Worm (Caenorhabditis elegans) whole organism, late embryonic: ENCODE data around the gene fbxa-27.
"Not testable (repeated sequence)": the region's sequence is repeated elsewhere in the genome, so short reads cannot be mapped to it uniquely, and the experiment has no call there.

Experiments used
- C38D4.7 ChIP-seq: fragments of 200-800 bp; sonication (Bioruptor generic); optimal IDR thresholded peaks from 2 replicates; lab custom pipeline; 2018; ENCODE audit warnings: mild to moderate bottlenecking, missing genetic modification characterization, moderate library complexity, missing compliant biosample characterization
- F13H6.1 ChIP-seq: sonication (generic microtip); optimal IDR thresholded peaks from 2 replicates; lab custom pipeline; 2016; ENCODE audit warnings: missing genetic modification characterization, missing compliant biosample characterization
- T23F11.4 ChIP-seq: fragments of 200-800 bp; sonication (Bioruptor generic); optimal IDR thresholded peaks from 2 replicates; lab custom pipeline; 2018; ENCODE audit warnings: mild to moderate bottlenecking, missing genetic modification characterization, missing compliant biosample characterization
- Y22D7AL.16 ChIP-seq: sonication (generic microtip); optimal IDR thresholded peaks from 2 replicates; lab custom pipeline; 2016; ENCODE audit warnings: missing genetic modification characterization, missing compliant biosample characterization
- ahr-1 ChIP-seq: sonication (generic microtip); optimal IDR thresholded peaks from 2 replicates; lab custom pipeline; 2016; ENCODE audit warnings: missing genetic modification characterization, missing compliant biosample characterization
- ceh-14 ChIP-seq: sonication (generic microtip); optimal IDR thresholded peaks from 2 replicates; lab custom pipeline; 2016; ENCODE audit warnings: missing genotype, missing genetic modification characterization, missing compliant biosample characterization
- ceh-18 ChIP-seq: sonication (generic microtip); optimal IDR thresholded peaks from 2 replicates; lab custom pipeline; 2016; ENCODE audit warnings: missing genetic modification characterization, missing compliant biosample characterization
- ceh-2 ChIP-seq: sonication (generic microtip); optimal IDR thresholded peaks from 2 replicates; lab custom pipeline; 2016; ENCODE audit warnings: missing genotype, missing genetic modification characterization, missing compliant biosample characterization
- ceh-22 ChIP-seq: sonication (generic microtip); optimal IDR thresholded peaks from 2 replicates; lab custom pipeline; 2017; ENCODE audit warnings: missing biosample characterization, missing genetic modification characterization
- ceh-34 ChIP-seq: sonication (generic microtip); optimal IDR thresholded peaks from 2 replicates; lab custom pipeline; 2016; ENCODE audit warnings: mild to moderate bottlenecking, missing genetic modification characterization, missing compliant biosample characterization
- ceh-48 ChIP-seq: sonication (generic microtip); optimal IDR thresholded peaks from 2 replicates; lab custom pipeline; 2016; ENCODE audit warnings: missing genetic modification characterization, inconsistent platforms, missing compliant biosample characterization
- ceh-6 ChIP-seq: fragments of 200-800 bp; sonication (Bioruptor generic); optimal IDR thresholded peaks from 2 replicates; lab custom pipeline; 2018; ENCODE audit warnings: mild to moderate bottlenecking, missing genetic modification characterization, missing compliant biosample characterization
- che-1 ChIP-seq: sonication (generic microtip); optimal IDR thresholded peaks from 2 replicates; lab custom pipeline; 2016; ENCODE audit warnings: mild to moderate bottlenecking, missing genetic modification characterization, missing compliant biosample characterization
- dve-1 ChIP-seq: sonication (generic microtip); optimal IDR thresholded peaks from 2 replicates; lab custom pipeline; 2017; ENCODE audit warnings: antibody characterized with exemption, mild to moderate bottlenecking, missing genetic modification characterization, missing compliant biosample characterization
- elt-2 ChIP-seq: sonication (generic microtip); optimal IDR thresholded peaks from 2 replicates; lab custom pipeline; 2016; ENCODE audit warnings: missing genetic modification reagents, missing genetic modification characterization, missing compliant biosample characterization
- elt-4 ChIP-seq: sonication (generic microtip); optimal IDR thresholded peaks from 2 replicates; lab custom pipeline; 2016; ENCODE audit warnings: missing genetic modification characterization, missing compliant biosample characterization
- ets-4 ChIP-seq: sonication (generic microtip); optimal IDR thresholded peaks from 2 replicates; lab custom pipeline; 2016; ENCODE audit warnings: missing genetic modification characterization, missing compliant biosample characterization
- fkh-10 ChIP-seq: fragments of 150-350 bp; optimal IDR thresholded peaks from 2 replicates; lab custom pipeline; 2014; ENCODE audit warnings: missing biosample characterization, missing genetic modification reagents, missing genetic modification characterization
- fkh-6 ChIP-seq: sonication (generic microtip); optimal IDR thresholded peaks from 2 replicates; lab custom pipeline; 2016; ENCODE audit warnings: missing genetic modification characterization, missing compliant biosample characterization
- hlh-15 ChIP-seq: sonication (generic microtip); optimal IDR thresholded peaks from 2 replicates; lab custom pipeline; 2016; ENCODE audit warnings: missing genetic modification characterization, missing compliant biosample characterization
- hlh-30 ChIP-seq: sonication (generic microtip); optimal IDR thresholded peaks from 2 replicates; lab custom pipeline; 2017; ENCODE audit warnings: antibody characterized with exemption, missing genetic modification characterization, missing compliant biosample characterization; ENCODE audit not compliant: insufficient read depth
- lim-6 ChIP-seq: sonication (generic microtip); optimal IDR thresholded peaks from 2 replicates; lab custom pipeline; 2016; ENCODE audit warnings: missing genetic modification characterization, missing compliant biosample characterization
- lin-11 ChIP-seq: fragments of 200-800 bp; sonication (Bioruptor generic); optimal IDR thresholded peaks from 2 replicates; lab custom pipeline; 2018; ENCODE audit warnings: mild to moderate bottlenecking, missing genetic modification characterization, missing compliant biosample characterization
- mec-3 ChIP-seq: sonication (generic microtip); optimal IDR thresholded peaks from 2 replicates; lab custom pipeline; 2016; ENCODE audit warnings: borderline replicate concordance, missing genetic modification characterization, missing compliant biosample characterization
- nhr-11 ChIP-seq: fragments of 150-350 bp; optimal IDR thresholded peaks from 2 replicates; lab custom pipeline; 2014; ENCODE audit warnings: missing biosample characterization, missing genetic modification characterization
- pag-3 ChIP-seq: sonication (generic microtip); optimal IDR thresholded peaks from 2 replicates; lab custom pipeline; 2016; ENCODE audit warnings: missing compliant biosample characterization, missing genetic modification characterization, borderline replicate concordance
- pat-9 ChIP-seq: fragments of 200-800 bp; sonication (Bioruptor generic); optimal IDR thresholded peaks from 2 replicates; lab custom pipeline; 2018; ENCODE audit warnings: mild to moderate bottlenecking, missing genetic modification characterization, moderate library complexity, missing compliant biosample characterization
- rnt-1 ChIP-seq: sonication (generic microtip); optimal IDR thresholded peaks from 2 replicates; lab custom pipeline; 2016; ENCODE audit warnings: missing genetic modification characterization, missing compliant biosample characterization
- sox-4 ChIP-seq: sonication (generic microtip); optimal IDR thresholded peaks from 2 replicates; lab custom pipeline; 2017; ENCODE audit warnings: mild to moderate bottlenecking, missing genetic modification characterization, inconsistent platforms, missing compliant biosample characterization
- syd-9 ChIP-seq: sonication (generic microtip); optimal IDR thresholded peaks from 2 replicates; lab custom pipeline; 2016; ENCODE audit warnings: mild to moderate bottlenecking, missing genetic modification characterization, moderate library complexity, missing compliant biosample characterization
- tbx-2 ChIP-seq: sonication (generic microtip); optimal IDR thresholded peaks from 2 replicates; lab custom pipeline; 2016; ENCODE audit warnings: missing genetic modification characterization, missing compliant biosample characterization
- ttx-3 ChIP-seq: sonication (generic microtip); optimal IDR thresholded peaks from 2 replicates; lab custom pipeline; 2016; ENCODE audit warnings: missing genetic modification reagents, missing genetic modification characterization, missing compliant biosample characterization
- unc-55 ChIP-seq: sonication (generic microtip); optimal IDR thresholded peaks from 2 replicates; lab custom pipeline; 2017; ENCODE audit warnings: missing biosample characterization, missing genetic modification reagents, missing genetic modification characterization
- zip-5 ChIP-seq: sonication (generic microtip); optimal IDR thresholded peaks from 2 replicates; lab custom pipeline; 2016; ENCODE audit warnings: missing genetic modification characterization, missing compliant biosample characterization

Gene fbxa-27

DNA sequence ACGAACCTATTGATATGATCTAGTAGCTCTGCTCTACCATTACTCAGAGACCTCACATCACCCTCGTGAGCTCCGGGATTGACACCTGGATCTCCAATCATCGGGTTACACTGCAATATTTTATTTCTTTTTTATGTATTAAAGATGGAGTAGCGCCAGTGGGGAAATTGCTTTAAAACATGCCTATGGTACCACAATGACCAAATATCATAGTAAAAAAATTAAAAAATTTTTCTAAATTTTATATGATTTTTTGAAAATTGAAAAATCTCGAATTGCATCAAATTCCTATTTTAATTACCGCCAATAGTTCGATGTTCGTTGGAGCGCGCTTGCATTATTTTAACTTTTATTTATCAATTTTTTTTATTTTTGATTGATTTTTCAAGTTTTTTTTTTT is 35.1 kb downstream of the fbxa-27 start, which contains the start of gene pals-40:
Gene pals-40 (minus strand): TSS at position 101 of the 400 bp plus-strand sequence.
- not testable (repeated sequence) for TF ChIP-seq pat-9, ceh-2, ahr-1 (tag; lab: Kevin White, UChicago)

- TF ChIP-seq ceh-6 (no peak), fkh-10 (GFP tag; lab: Kevin White, UChicago) (no peak), hlh-30 (tag; lab: Kevin White, UChicago) (peak; percentile 0), nhr-11 (tag; lab: Kevin White, UChicago) (no peak), tbx-2 (tag; lab: Kevin White, UChicago) (no peak)
These were observed 37.9 kb downstream of the fbxa-27 start, which contains the start of the genes pals-21 and Y82E9BR.6 for ce11 chrIII:1380535-1381274. TSS of gene pals-21 (minus strand) at chrIII:1380635. TSS of gene Y82E9BR.6 (plus strand) at chrIII:1381224.

- no peak for TF ChIP-seq elt-2 (tag; lab: Kevin White, UChicago)
- no peak for TF ChIP-seq fkh-6
- no peak for TF ChIP-seq ceh-48
- no peak for TF ChIP-seq F13H6.1 (tag; lab: Kevin White, UChicago)
- no peak for TF ChIP-seq zip-5 (tag; lab: Kevin White, UChicago)
- no peak for TF ChIP-seq lin-11 (tag; lab: Kevin White, UChicago)
- TF ChIP-seq ceh-18 (tag; lab: Kevin White, UChicago) = no peak
- no peak for TF ChIP-seq tbx-2 (tag; lab: Kevin White, UChicago)
- no peak for TF ChIP-seq fkh-10 (GFP tag; lab: Kevin White, UChicago)
- TF ChIP-seq dve-1 = no peak
- no peak for TF ChIP-seq ceh-14 (tag; lab: Kevin White, UChicago)
- no peak for TF ChIP-seq ttx-3 (tag; lab: Kevin White, UChicago)
- TF ChIP-seq unc-55 (GFP tag; lab: Kevin White, UChicago) = no peak
- no peak for TF ChIP-seq ahr-1 (tag; lab: Kevin White, UChicago)
These were observed 40.7 kb downstream of the fbxa-27 start for ce11 chrIII:1383483-1383882.

DNA sequence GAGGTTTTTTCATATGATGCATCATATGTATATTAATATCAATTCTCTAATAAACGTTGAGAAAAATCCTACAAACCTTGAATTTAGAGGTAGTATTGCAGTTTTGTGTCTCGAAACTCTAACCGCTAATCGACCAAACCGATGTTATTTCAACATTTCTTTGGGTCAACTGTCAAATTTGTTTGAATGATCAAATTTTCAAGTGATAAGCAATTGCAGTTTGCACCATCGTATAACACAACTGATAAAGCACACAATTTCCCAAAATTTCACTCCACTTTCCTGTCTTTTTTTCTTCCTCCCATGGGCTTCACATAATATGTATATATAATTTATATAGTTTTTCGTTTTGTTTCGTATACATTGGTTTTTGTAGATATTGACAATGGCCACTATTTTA is 41.3 kb downstream of the fbxa-27 start, which contains the start of the genes fbxa-138 and Y82E9BR.5:
Gene fbxa-138 (minus strand): TSS at position 161 of the 400 bp plus-strand sequence.
Gene Y82E9BR.5 (plus strand): TSS at position 279 of the 400 bp plus-strand sequence.
- TF ChIP-seq hlh-15 (no peak), ceh-22 (tag; lab: Kevin White, UChicago) (no peak), tbx-2 (tag; lab: Kevin White, UChicago) (no peak), ceh-34 (tag; lab: Kevin White, UChicago) (no peak), pag-3 (tag; lab: Kevin White, UChicago) (no peak), Y22D7AL.16 (tag; lab: Kevin White, UChicago) (no peak), C38D4.7 (GFP tag; lab: Kevin White, UChicago) (no peak), mec-3 (tag; lab: Kevin White, UChicago) (no peak), lim-6 (no peak), sox-4 (tag; lab: Kevin White, UChicago) (no peak), zip-5 (tag; lab: Kevin White, UChicago) (no peak), ahr-1 (tag; lab: Kevin White, UChicago) (no peak), che-1 (no peak), elt-4 (tag; lab: Kevin White, UChicago) (no peak), syd-9 (tag; lab: Kevin White, UChicago) (no peak), ceh-6 (no peak), ets-4 (no peak)

DNA sequence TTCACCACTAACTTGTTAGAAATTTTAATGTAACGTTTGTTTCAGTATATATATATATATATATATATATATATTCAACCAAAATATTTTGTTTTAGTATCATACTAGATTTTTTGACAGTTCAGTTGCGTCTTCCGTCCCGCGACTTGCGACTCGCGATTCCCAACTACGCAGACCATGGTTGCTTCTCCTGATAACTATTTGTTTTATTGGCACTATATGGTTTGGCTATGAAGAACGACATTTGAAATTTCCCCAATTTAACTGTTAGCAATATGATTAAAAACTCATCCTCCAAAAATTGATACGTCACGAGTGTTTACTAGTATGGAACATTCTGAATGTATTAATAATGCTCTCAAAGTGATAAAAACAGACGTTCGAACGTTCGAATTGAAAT is 41.9 kb downstream of the fbxa-27 start:
- no peak for TF ChIP-seq zip-5 (tag; lab: Kevin White, UChicago)
- TF ChIP-seq T23F11.4 (GFP tag; lab: Kevin White, UChicago) = no peak
- no peak for TF ChIP-seq rnt-1 (tag; lab: Kevin White, UChicago)
- no peak for TF ChIP-seq dve-1
- no peak for TF ChIP-seq ceh-34 (tag; lab: Kevin White, UChicago)
- TF ChIP-seq, all 69 proteins: peak for 0
